Worm (Caenorhabditis elegans): ENCODE results near the gene F30H5.3.
A peak's percentile ranks its signal among the peaks of the same experiment; 100 is the strongest.

F30H5.3 gene

DNA sequence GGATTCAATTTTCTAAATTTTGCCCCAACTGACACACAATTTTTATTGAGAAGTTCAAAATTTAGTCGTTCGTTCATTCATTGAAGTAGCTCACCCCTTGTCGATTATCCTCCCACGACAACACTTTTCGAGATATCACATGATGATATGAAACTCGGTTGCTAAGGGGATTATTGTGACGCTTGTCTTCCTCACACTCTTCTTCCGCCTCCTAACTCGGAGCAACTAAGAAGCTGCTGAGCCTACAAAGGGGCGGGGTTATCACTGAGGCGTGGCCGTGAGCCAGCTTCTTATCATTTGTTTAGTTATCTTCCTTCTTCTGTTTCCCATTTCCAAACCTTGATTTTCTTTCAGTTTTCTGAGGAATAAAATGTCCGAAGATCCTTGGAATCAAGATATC is 28.5 kb downstream of the F30H5.3 start, which contains the start of gene F10C5.3:
Gene F10C5.3 (plus strand): TSS at position 313 of the 400 bp plus-strand sequence.
- TF ChIP-seq set-16 (GFP tag; IDR thresholded peaks at IDR 0.05) = no peak
- TF ChIP-seq ZK337.2 (GFP tag; IDR thresholded peaks at IDR 0.05) = no peak
- no peak for TF ChIP-seq vab-7 (GFP tag; IDR thresholded peaks at IDR 0.05)
- no peak for TF ChIP-seq ceh-20 (GFP tag; IDR thresholded peaks at IDR 0.05)
- TF ChIP-seq pqm-1 (tag; optimal IDR thresholded peaks at IDR 0.05) = no peak
- TF ChIP-seq unc-130 (GFP tag; optimal IDR thresholded peaks at IDR 0.05) = no peak
- TF ChIP-seq dmd-9 (GFP tag; IDR thresholded peaks at IDR 0.05) = no peak

ce11 chrIII:482739-483138 is 29.3 kb downstream of the F30H5.3 start:
- TF ChIP-seq fkh-10 (GFP tag; optimal IDR thresholded peaks at IDR 0.05) (peak; percentile 31), nhr-6 (tag; optimal IDR thresholded peaks at IDR 0.05) (peak; percentile 16), egl-43 (GFP tag; IDR thresholded peaks at IDR 0.05) (no peak), snpc-1.2 (GFP tag; IDR thresholded peaks at IDR 0.05) (no peak), unc-130 (GFP tag; optimal IDR thresholded peaks at IDR 0.05) (no peak), nhr-11 (tag; optimal IDR thresholded peaks at IDR 0.05) (peak; percentile 30)

ce11 chrIII:481259-481658 is 30.8 kb downstream of the F30H5.3 start:
- TF ChIP-seq pha-4 (GFP tag; IDR thresholded peaks at IDR 0.05) (no peak), pha-4 (tag; optimal IDR thresholded peaks at IDR 0.05) (no peak), unc-62 (GFP tag; optimal IDR thresholded peaks at IDR 0.05 in 1 of 2) (peak in 1 of 2 experiments; percentile 90), unc-62 (tag; optimal IDR thresholded peaks at IDR 0.05) (no peak)

DNA sequence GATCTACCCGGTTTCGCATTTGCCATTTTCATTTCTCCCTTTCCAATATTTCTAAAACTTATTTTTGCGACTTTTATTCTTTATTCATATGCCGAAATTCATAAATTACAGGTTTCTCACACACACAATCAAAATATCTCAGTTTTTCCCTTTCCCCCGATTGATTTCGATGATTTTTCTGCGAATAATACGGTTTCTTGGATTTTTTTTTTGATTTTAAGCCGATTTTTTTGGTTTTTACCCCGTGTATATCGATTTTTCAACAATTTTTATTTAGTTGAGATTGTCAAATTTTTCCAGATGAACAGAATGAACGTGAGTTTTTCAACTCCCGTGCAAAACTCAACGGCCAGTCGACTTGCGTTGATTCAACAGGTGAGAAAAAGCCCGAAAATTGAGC is 36.9 kb downstream of the F30H5.3 start, which contains the start of gene mat-3:
Gene mat-3 (plus strand): TSS at position 301 of the 400 bp plus-strand sequence.
- TF ChIP-seq hlh-11 (tag; optimal IDR thresholded peaks at IDR 0.05) = no peak
- no peak for TF ChIP-seq fos-1 (tag; optimal IDR thresholded peaks at IDR 0.05)
- TF ChIP-seq zfp-2 (tag; optimal IDR thresholded peaks at IDR 0.05) = no peak
- no peak for TF ChIP-seq mxl-2 (GFP tag; conservative IDR thresholded peaks at IDR 0.05)
- TF ChIP-seq lin-15B (tag; optimal IDR thresholded peaks at IDR 0.05) = no peak
- TF ChIP-seq hif-1 (tag; optimal IDR thresholded peaks at IDR 0.05) = no peak
- no peak for TF ChIP-seq dmd-6 (GFP tag; IDR thresholded peaks at IDR 0.05)
- TF ChIP-seq nhr-11 (tag; optimal IDR thresholded peaks at IDR 0.05) = no peak
- TF ChIP-seq arid-1 (GFP tag; conservative IDR thresholded peaks at IDR 0.05) = no peak
- no peak for TF ChIP-seq F10B5.3 (tag; optimal IDR thresholded peaks at IDR 0.05)
- no peak for TF ChIP-seq ceh-28 (tag; optimal IDR thresholded peaks at IDR 0.05)

ce11 chrIII:471644-472401 is 40.2 kb downstream of the F30H5.3 start, which contains the start of the genes magu-1 and nemp-1:
TSS of gene magu-1 (minus strand) at chrIII:471702.
TSS of gene nemp-1 (plus strand) at chrIII:472317.
- TF ChIP-seq mdl-1 (tag; optimal IDR thresholded peaks at IDR 0.05) (no peak), nhr-25 (tag; optimal IDR thresholded peaks at IDR 0.05; ENCODE audit: borderline replicate concordance, insufficient read depth) (no peak), aha-1 (tag) (no peak), T20F7.1 (GFP tag; optimal IDR thresholded peaks at IDR 0.05) (peak; percentile 93), ceh-28 (tag; optimal IDR thresholded peaks at IDR 0.05) (no peak), ZK337.2 (GFP tag; IDR thresholded peaks at IDR 0.05) (no peak), nhr-11 (tag; optimal IDR thresholded peaks at IDR 0.05) (no peak), tra-1 (GFP tag; IDR thresholded peaks at IDR 0.05) (no peak), unc-130 (GFP tag; optimal IDR thresholded peaks at IDR 0.05) (no peak), ceh-62 (tag; optimal IDR thresholded peaks at IDR 0.05) (no peak), zip-11 (GFP tag; IDR thresholded peaks at IDR 0.05) (no peak), spr-3 (GFP tag; optimal IDR thresholded peaks at IDR 0.05) (no peak), lin-15B (tag; optimal IDR thresholded peaks at IDR 0.05) (no peak), egl-43 (GFP tag; IDR thresholded peaks at IDR 0.05) (no peak), tag-97 (GFP tag; IDR thresholded peaks at IDR 0.05) (no peak), dpl-1 (GFP tag; optimal IDR thresholded peaks at IDR 0.05) (peak; percentile 41)
